Worm (Caenorhabditis elegans): ENCODE data around the gene gei-18.

gei-18 gene

DNA sequence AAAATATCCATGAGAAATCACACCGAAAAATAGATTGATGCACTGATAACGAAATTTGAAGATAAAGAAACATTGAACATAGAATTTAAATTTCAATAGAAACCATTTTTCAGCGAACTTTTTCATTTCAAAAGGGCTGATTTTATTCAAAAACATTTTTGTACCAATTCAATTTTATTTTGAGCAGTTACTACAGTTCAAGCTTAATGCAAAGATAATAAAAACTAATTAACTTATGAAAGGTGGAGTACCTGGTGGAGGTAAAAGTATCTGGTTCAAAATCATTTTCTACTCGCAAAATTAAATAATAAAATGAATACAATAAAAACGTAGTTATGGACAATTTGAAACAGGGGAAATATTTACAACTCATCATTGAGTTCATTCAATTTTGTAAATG, 1.7 kb upstream of the gei-18 start, which contains the start of gene tor-2:
Gene tor-2 (minus strand): TSS at position 101 of the 400 bp plus-strand sequence.
- no peak for TF ChIP-seq T22C8.4 (GFP tag; IDR thresholded peaks at IDR 0.05)
- TF ChIP-seq med-1 (GFP tag; optimal IDR thresholded peaks at IDR 0.05; ENCODE audit: insufficient read depth) = no peak
- TF ChIP-seq ztf-23 (GFP tag; IDR thresholded peaks at IDR 0.05) = no peak
- TF ChIP-seq flt-1 (GFP tag; IDR thresholded peaks at IDR 0.05) = no peak
- TF ChIP-seq ztf-29 (GFP tag; IDR thresholded peaks at IDR 0.05) = no peak
- TF ChIP-seq klf-2 (GFP tag; conservative IDR thresholded peaks at IDR 0.05) = no peak
- no peak for TF ChIP-seq cog-1 (tag; optimal IDR thresholded peaks at IDR 0.05)
- no peak for TF ChIP-seq ref-1 (GFP tag; conservative IDR thresholded peaks at IDR 0.05)
- TF ChIP-seq tab-1 (GFP tag; IDR thresholded peaks at IDR 0.05) = no peak

DNA sequence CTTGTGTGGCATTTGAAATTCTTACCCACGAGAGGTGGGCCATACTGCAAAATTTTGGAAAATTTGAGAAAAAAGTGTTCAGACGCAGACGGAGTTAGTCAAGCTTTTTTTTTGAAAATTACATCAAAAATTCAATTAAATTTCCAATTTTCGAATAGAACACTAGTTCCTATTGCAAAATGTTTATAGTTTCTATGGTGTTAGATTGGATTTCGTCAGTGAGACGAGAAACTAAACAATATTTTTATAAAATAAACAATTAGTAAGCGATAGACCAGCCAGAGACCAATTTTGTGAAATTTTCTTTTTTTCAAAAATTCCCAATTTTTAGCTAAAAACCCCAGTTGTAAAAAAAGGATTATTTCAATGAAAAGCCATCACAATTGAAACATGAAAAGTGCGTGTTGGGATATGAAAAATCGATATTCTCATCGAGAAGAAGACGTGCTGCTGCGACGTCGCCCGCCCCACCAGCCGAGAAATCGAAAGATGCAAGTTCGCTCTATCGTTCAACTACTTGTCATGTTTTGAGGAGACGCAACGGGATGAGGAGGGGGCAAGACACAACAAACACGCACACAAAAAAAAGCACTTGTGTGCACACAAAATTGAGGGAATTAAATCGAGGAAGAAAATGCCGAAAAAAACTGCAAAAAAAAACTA, 2.4 kb downstream of the gei-18 start, which contains the start of gene dnbp-1:
Gene dnbp-1 (minus strand): TSS at position 51 of the 663 bp plus-strand sequence.
- TF ChIP-seq ztf-29 (GFP tag; IDR thresholded peaks at IDR 0.05) (no peak), T22C8.4 (GFP tag; IDR thresholded peaks at IDR 0.05) (peak; percentile 82), flt-1 (GFP tag; IDR thresholded peaks at IDR 0.05) (peak; percentile 33; the same call in 1 of the 2 replicates), cog-1 (tag; optimal IDR thresholded peaks at IDR 0.05) (peak; percentile 89), med-1 (GFP tag; optimal IDR thresholded peaks at IDR 0.05; ENCODE audit: insufficient read depth) (no peak), klf-2 (GFP tag; conservative IDR thresholded peaks at IDR 0.05) (no peak)

DNA sequence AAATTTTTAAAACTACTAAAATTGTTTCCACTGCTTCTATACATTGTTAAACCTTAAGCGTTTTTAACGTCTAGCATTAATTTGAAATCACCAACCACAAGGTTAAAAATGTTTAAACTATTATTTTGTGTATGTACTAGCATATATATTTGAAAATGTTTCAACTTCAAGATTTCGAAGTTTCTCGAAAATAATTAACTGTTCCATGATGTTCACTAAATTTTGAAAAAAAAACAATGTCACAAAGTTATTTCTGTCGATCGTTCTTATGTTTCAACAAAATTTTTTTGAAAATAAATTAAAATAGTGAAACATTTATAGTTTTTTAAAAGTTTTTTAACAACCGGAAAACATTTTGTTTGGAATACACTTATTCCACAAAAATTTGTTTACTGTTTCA, 27.7 kb downstream of the gei-18 start:
- TF ChIP-seq flt-1 (GFP tag; IDR thresholded peaks at IDR 0.05) = no peak
- TF ChIP-seq cog-1 (tag; optimal IDR thresholded peaks at IDR 0.05) = no peak
- TF ChIP-seq ztf-23 (GFP tag; IDR thresholded peaks at IDR 0.05) = no peak
- TF ChIP-seq T22C8.4 (GFP tag; IDR thresholded peaks at IDR 0.05) = no peak
- TF ChIP-seq klf-2 (GFP tag; conservative IDR thresholded peaks at IDR 0.05) = no peak
- no peak for TF ChIP-seq med-1 (GFP tag; optimal IDR thresholded peaks at IDR 0.05; ENCODE audit: insufficient read depth)
- no peak for TF ChIP-seq tab-1 (GFP tag; IDR thresholded peaks at IDR 0.05)
- TF ChIP-seq ref-1 (GFP tag; conservative IDR thresholded peaks at IDR 0.05) = no peak
- no peak for TF ChIP-seq ztf-29 (GFP tag; IDR thresholded peaks at IDR 0.05)

DNA sequence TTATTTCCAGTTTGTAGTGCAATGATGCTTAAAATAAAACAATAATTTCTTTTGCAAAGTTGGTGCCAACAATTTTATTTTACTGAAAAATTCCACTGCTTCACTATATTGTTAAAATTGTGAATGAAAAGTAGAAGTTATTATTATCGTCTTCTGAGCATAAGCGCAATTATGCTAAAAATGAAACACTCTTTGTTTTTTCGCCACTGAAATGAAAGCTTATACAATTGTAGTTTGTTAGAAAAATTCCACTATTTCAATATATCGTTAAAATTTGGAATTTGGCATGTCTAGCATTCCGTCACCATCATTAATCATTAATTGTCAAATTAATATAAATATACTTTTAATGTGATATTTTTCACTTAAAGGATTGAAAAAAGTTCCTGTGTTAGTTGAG, 28.4 kb downstream of the gei-18 start:
- TF ChIP-seq ref-1 (GFP tag; conservative IDR thresholded peaks at IDR 0.05) (no peak), cog-1 (tag; optimal IDR thresholded peaks at IDR 0.05) (no peak), ztf-23 (GFP tag; IDR thresholded peaks at IDR 0.05) (no peak), tab-1 (GFP tag; IDR thresholded peaks at IDR 0.05) (no peak), klf-2 (GFP tag; conservative IDR thresholded peaks at IDR 0.05) (no peak), flt-1 (GFP tag; IDR thresholded peaks at IDR 0.05) (no peak)

DNA sequence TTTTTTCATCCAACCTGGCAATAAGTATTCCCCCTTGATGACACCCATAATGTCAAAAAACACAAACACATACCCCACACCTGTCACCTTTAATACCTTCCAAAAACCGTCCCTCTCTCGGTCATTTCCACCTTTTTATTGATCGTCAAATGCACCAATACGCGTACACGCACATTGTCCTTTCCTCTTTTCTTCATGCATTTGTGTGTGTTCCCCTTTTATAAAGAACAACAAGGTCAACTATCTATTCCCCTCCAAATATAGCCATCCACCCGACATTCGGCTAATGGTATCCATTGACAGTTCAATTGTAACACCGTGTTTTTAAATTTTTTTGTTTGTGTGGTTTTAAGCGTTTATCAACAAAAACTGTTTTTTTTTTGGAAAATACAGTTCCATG, 37.1 kb downstream of the gei-18 start:
- TF ChIP-seq T22C8.4 (GFP tag; IDR thresholded peaks at IDR 0.05) = no peak
- TF ChIP-seq ztf-23 (GFP tag; IDR thresholded peaks at IDR 0.05) = no peak
- TF ChIP-seq flt-1 (GFP tag; IDR thresholded peaks at IDR 0.05) = no peak
- TF ChIP-seq cog-1 (tag; optimal IDR thresholded peaks at IDR 0.05) = no peak
- TF ChIP-seq ztf-29 (GFP tag; IDR thresholded peaks at IDR 0.05) = no peak

DNA sequence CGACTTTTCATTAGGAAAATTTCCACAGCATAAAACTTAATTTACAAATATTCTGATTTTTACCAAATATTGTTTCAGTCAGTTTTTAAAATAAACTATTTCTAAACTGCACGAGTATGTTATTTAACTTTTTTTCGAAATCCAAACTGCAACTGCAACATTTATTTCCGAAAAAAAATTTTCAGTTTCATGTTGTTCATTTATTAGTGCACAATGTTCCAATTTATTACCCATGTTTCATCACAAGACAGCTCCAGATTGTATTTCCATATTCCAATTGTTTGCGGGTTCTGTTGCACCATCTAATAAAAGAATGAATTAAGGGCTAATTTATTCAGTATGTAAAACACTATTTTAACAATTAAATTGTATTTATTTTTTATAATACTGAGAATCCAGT, 40.7 kb downstream of the gei-18 start:
- no peak for TF ChIP-seq flt-1 (GFP tag; IDR thresholded peaks at IDR 0.05)
- no peak for TF ChIP-seq T22C8.4 (GFP tag; IDR thresholded peaks at IDR 0.05)
- TF ChIP-seq tab-1 (GFP tag; IDR thresholded peaks at IDR 0.05) = no peak
- TF ChIP-seq ref-1 (GFP tag; conservative IDR thresholded peaks at IDR 0.05) = no peak
- no peak for TF ChIP-seq ztf-29 (GFP tag; IDR thresholded peaks at IDR 0.05)
- TF ChIP-seq med-1 (GFP tag; optimal IDR thresholded peaks at IDR 0.05; ENCODE audit: insufficient read depth) = no peak
- no peak for TF ChIP-seq cog-1 (tag; optimal IDR thresholded peaks at IDR 0.05)

DNA sequence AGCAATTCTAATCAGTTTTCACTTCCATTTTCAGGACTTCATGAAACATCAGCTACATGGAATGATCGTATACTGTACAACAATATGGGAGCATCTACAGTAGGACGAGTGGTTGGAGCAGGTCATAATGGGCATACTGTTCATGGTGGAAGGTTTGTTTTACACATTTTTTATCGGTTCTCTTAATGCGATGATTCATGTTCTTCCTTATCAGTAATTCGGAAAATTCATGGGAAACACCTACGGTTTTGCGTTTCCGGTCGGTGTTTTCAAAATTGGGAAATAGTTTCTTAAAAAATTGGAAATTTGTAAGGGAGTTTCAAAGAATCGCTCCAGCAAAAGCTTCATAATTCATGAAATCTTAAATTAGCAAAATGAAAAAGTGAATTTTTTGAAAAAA, 41.5 kb downstream of the gei-18 start:
- TF ChIP-seq med-1 (GFP tag; optimal IDR thresholded peaks at IDR 0.05; ENCODE audit: insufficient read depth) = no peak
- TF ChIP-seq tab-1 (GFP tag; IDR thresholded peaks at IDR 0.05) = no peak
- no peak for TF ChIP-seq klf-2 (GFP tag; conservative IDR thresholded peaks at IDR 0.05)
- TF ChIP-seq ztf-29 (GFP tag; IDR thresholded peaks at IDR 0.05) = no peak
- no peak for TF ChIP-seq ztf-23 (GFP tag; IDR thresholded peaks at IDR 0.05)
- no peak for TF ChIP-seq flt-1 (GFP tag; IDR thresholded peaks at IDR 0.05)

DNA sequence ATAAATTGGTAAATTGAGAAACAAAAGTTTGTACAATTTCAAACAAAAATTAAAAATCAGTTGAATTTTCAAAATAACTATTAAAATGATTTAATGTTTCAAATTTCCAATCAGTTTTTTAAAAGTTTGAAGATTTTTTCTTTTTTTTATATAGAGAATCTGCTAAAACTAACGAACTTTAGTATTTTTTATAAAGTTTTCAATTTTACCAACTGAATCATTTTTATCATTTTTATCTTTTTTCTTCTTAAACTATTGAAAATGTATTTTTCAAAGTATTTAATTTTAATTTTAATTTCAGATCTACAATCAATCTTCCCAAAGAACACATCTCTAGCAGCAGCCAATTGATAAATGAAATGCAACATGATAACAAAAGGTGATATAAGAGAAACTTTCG, 48.2 kb downstream of the gei-18 start, which contains the start of gene Y37A1A.4:
Gene Y37A1A.4 (plus strand): TSS at position 301 of the 400 bp plus-strand sequence.
- TF ChIP-seq klf-2 (GFP tag; conservative IDR thresholded peaks at IDR 0.05) (no peak), flt-1 (GFP tag; IDR thresholded peaks at IDR 0.05) (no peak), ztf-23 (GFP tag; IDR thresholded peaks at IDR 0.05) (no peak), med-1 (GFP tag; optimal IDR thresholded peaks at IDR 0.05; ENCODE audit: insufficient read depth) (no peak), cog-1 (tag; optimal IDR thresholded peaks at IDR 0.05) (no peak), tab-1 (GFP tag; IDR thresholded peaks at IDR 0.05) (no peak), ref-1 (GFP tag; conservative IDR thresholded peaks at IDR 0.05) (no peak), ztf-29 (GFP tag; IDR thresholded peaks at IDR 0.05) (no peak), T22C8.4 (GFP tag; IDR thresholded peaks at IDR 0.05) (no peak)
